Worm (Caenorhabditis elegans) whole organism, young adult: Measurements from ENCODE around the gene kap-1.
A peak's percentile ranks its signal among the peaks of the same experiment; 100 is the strongest.

Experiments used
- B0019.2 ChIP-seq: fragments of 200-800 bp; sonication (Bioruptor generic); conservative IDR thresholded peaks from 2 replicates; pipeline ENCODE4 v1.3.6; 2022; ENCODE audit warnings: missing genetic modification reagents, missing genetic modification characterization, missing compliant biosample characterization
- B0035.1 ChIP-seq: sonication (generic microtip); optimal IDR thresholded peaks from 2 replicates; lab custom pipeline; 2016; ENCODE audit warnings: missing genetic modification characterization, mild to moderate bottlenecking, missing compliant biosample characterization, missing genotype, missing genetic modification reagents
- D2030.7 ChIP-seq: fragments of 200-800 bp; sonication (Bioruptor generic); IDR thresholded peaks from 2 replicates; pipeline ENCODE4 v1.3.6; 2022; ENCODE audit warnings: missing genetic modification reagents, missing genetic modification characterization, missing compliant biosample characterization
- F39B2.1 ChIP-seq: fragments of 200-800 bp; sonication (Bioruptor generic); IDR thresholded peaks from 2 replicates; pipeline ENCODE4 v1.3.6; 2022; ENCODE audit warnings: missing genetic modification reagents, missing genetic modification characterization, missing compliant biosample characterization
- K11D2.4 ChIP-seq: fragments of 200-800 bp; sonication (Bioruptor generic); IDR thresholded peaks from 2 replicates; pipeline ENCODE4 v1.3.6; 2022; ENCODE audit warnings: missing genetic modification reagents, missing genetic modification characterization, missing compliant biosample characterization
- ama-1 ChIP-seq, 3 experiments: fragments of 150-350 bp in 1 of 3; sonication (generic microtip) in 2 of 3; optimal IDR thresholded peaks; 2 replicates each; lab custom pipeline; 2014 to 2018; ENCODE audit warnings: missing biosample characterization in 2 of 3, missing genetic modification characterization in 2 of 3, missing genetic modification reagents in 2 of 3
- ccch-3 ChIP-seq: fragments of 200-800 bp; sonication (Bioruptor generic); optimal IDR thresholded peaks from 2 replicates; lab custom pipeline; 2018; ENCODE audit warnings: mild to moderate bottlenecking, missing genetic modification characterization, missing compliant biosample characterization
- cebp-1 ChIP-seq, 2 experiments: fragments of 200-800 bp in 1 of 2; sonication (Bioruptor generic) in 1 of 2; sonication (generic microtip) in 1 of 2; IDR thresholded peaks in 1 of 2; optimal IDR thresholded peaks in 1 of 2; 2 replicates each; pipeline versions ENCODE4 v1.3.6 to Lab custom; 2017 to 2022; ENCODE audit warnings: missing compliant biosample characterization in 2 of 2, missing genetic modification characterization in 2 of 2, mild to moderate bottlenecking in 1 of 2, missing genetic modification reagents in 1 of 2, moderate library complexity in 1 of 2
- ceh-79 ChIP-seq: sonication (generic microtip); optimal IDR thresholded peaks from 2 replicates; lab custom pipeline; 2017; ENCODE audit warnings: mild to moderate bottlenecking, missing genetic modification characterization, missing compliant biosample characterization
- dox-1 ChIP-seq: fragments of 200-800 bp; sonication (Bioruptor generic); IDR thresholded peaks from 2 replicates; pipeline ENCODE4 v1.3.6; 2022; ENCODE audit warnings: missing genetic modification reagents, missing genetic modification characterization, missing compliant biosample characterization
- hlh-12 ChIP-seq: sonication (generic microtip); optimal IDR thresholded peaks from 2 replicates; lab custom pipeline; 2016; ENCODE audit warnings: missing genetic modification characterization, missing compliant biosample characterization
- hmg-20 ChIP-seq: fragments of 200-800 bp; sonication (Bioruptor generic); IDR thresholded peaks from 2 replicates; pipeline ENCODE4 v1.3.6; 2022; ENCODE audit warnings: missing genetic modification reagents, missing genetic modification characterization, missing compliant biosample characterization
- let-526 ChIP-seq: fragments of 200-800 bp; sonication (Bioruptor generic); IDR thresholded peaks from 2 replicates; pipeline ENCODE4 v1.3.6; 2022; ENCODE audit warnings: missing genetic modification reagents, missing genetic modification characterization, missing compliant biosample characterization
- let-607 ChIP-seq, 2 experiments: fragments of 200-800 bp in 1 of 2; sonication (Bioruptor generic) in 1 of 2; sonication (generic microtip) in 1 of 2; optimal IDR thresholded peaks; 2 replicates each; lab custom pipeline; 2016 to 2018; ENCODE audit warnings: mild to moderate bottlenecking in 2 of 2, missing compliant biosample characterization in 2 of 2, missing genetic modification characterization in 2 of 2, moderate library complexity in 2 of 2, missing genotype in 1 of 2
- lin-54 ChIP-seq: fragments of 200-800 bp; sonication (Bioruptor generic); optimal IDR thresholded peaks from 2 replicates; lab custom pipeline; 2018; ENCODE audit warnings: mild to moderate bottlenecking, missing genetic modification characterization, missing compliant biosample characterization
- madf-10 ChIP-seq: sonication (generic microtip); optimal IDR thresholded peaks from 2 replicates; lab custom pipeline; 2016; ENCODE audit warnings: mild to moderate bottlenecking, missing genetic modification characterization, missing compliant biosample characterization
- madf-3 ChIP-seq: fragments of 200-800 bp; sonication (Bioruptor generic); IDR thresholded peaks from 2 replicates; pipeline ENCODE4 v1.3.6; 2022; ENCODE audit warnings: missing genetic modification reagents, missing genetic modification characterization, missing compliant biosample characterization
- mcd-1 ChIP-seq: fragments of 200-800 bp; sonication (Bioruptor generic); IDR thresholded peaks from 2 replicates; pipeline ENCODE4 v1.3.6; 2022; ENCODE audit warnings: missing genetic modification reagents, missing genetic modification characterization, missing compliant biosample characterization
- mes-4 ChIP-seq: sonication (generic microtip); optimal IDR thresholded peaks from 2 replicates; lab custom pipeline; 2016; ENCODE audit warnings: missing genotype, missing genetic modification characterization, missing compliant biosample characterization
- mxl-1 ChIP-seq: sonication (generic microtip); optimal IDR thresholded peaks from 2 replicates; lab custom pipeline; 2016; ENCODE audit warnings: missing genetic modification characterization, missing compliant biosample characterization
- nfya-1 ChIP-seq: sonication (generic microtip); optimal IDR thresholded peaks from 2 replicates; lab custom pipeline; 2017; ENCODE audit warnings: antibody characterized with exemption, missing compliant biosample characterization, missing genetic modification characterization, borderline replicate concordance; ENCODE audit not compliant: insufficient read depth
- rcor-1 ChIP-seq: fragments of 200-800 bp; sonication (Bioruptor generic); IDR thresholded peaks from 2 replicates; pipeline ENCODE4 v1.3.6; 2022; ENCODE audit warnings: missing genetic modification reagents, missing genetic modification characterization, missing compliant biosample characterization
- rec-8 ChIP-seq, 2 experiments: sonication (generic microtip); optimal IDR thresholded peaks; 2 replicates each; lab custom pipeline; 2016; ENCODE audit warnings: mild to moderate bottlenecking in 2 of 2, missing genetic modification characterization in 2 of 2, missing genetic modification reagents in 2 of 2, missing genotype in 2 of 2, missing biosample characterization in 1 of 2, missing compliant biosample characterization in 1 of 2, moderate library complexity in 1 of 2
- repo-1 ChIP-seq: sonication (generic microtip); optimal IDR thresholded peaks from 2 replicates; lab custom pipeline; 2017; ENCODE audit warnings: mild to moderate bottlenecking, missing genetic modification characterization, missing compliant biosample characterization
- snpc-1.1 ChIP-seq: sonication (generic microtip); optimal IDR thresholded peaks from 2 replicates; lab custom pipeline; 2017; ENCODE audit warnings: missing genetic modification characterization, mild to moderate bottlenecking, missing compliant biosample characterization, antibody characterized with exemption, moderate library complexity, missing genotype, missing genetic modification reagents; ENCODE audit not compliant: insufficient read depth
- somi-1 ChIP-seq: fragments of 200-800 bp; sonication (Bioruptor generic); optimal IDR thresholded peaks from 2 replicates; lab custom pipeline; 2018; ENCODE audit warnings: mild to moderate bottlenecking, missing genetic modification characterization, missing compliant biosample characterization
- sptf-2 ChIP-seq: fragments of 200-800 bp; sonication (Bioruptor generic); optimal IDR thresholded peaks from 2 replicates; lab custom pipeline; 2018; ENCODE audit warnings: mild to moderate bottlenecking, missing genetic modification characterization, missing compliant biosample characterization
- tbp1 ChIP-seq: fragments of 200-800 bp; sonication (Bioruptor generic); optimal IDR thresholded peaks from 2 replicates; lab custom pipeline; 2018; ENCODE audit warnings: mild to moderate bottlenecking, missing genetic modification characterization, missing compliant biosample characterization
- unc-62 ChIP-seq: fragments of 150-350 bp; optimal IDR thresholded peaks from 2 replicates; lab custom pipeline; 2014; ENCODE audit warnings: missing biosample characterization, missing genetic modification reagents, missing genetic modification characterization
- xnd-1 ChIP-seq: sonication (generic microtip); optimal IDR thresholded peaks from 2 replicates; lab custom pipeline; 2016; ENCODE audit warnings: missing genotype, missing genetic modification reagents, missing genetic modification characterization, missing compliant biosample characterization
- zfh-2 ChIP-seq: fragments of 200-800 bp; sonication (Bioruptor generic); conservative IDR thresholded peaks from 2 replicates; pipeline ENCODE4 v1.3.6; 2022; ENCODE audit warnings: missing genetic modification reagents, missing genetic modification characterization, missing compliant biosample characterization
- ztf-18 ChIP-seq: sonication (generic microtip); optimal IDR thresholded peaks from 2 replicates; lab custom pipeline; 2016; ENCODE audit warnings: missing genotype, mild to moderate bottlenecking, missing genetic modification characterization, missing compliant biosample characterization
- ztf-22 ChIP-seq: fragments of 200-800 bp; sonication (Bioruptor generic); optimal IDR thresholded peaks from 2 replicates; lab custom pipeline; 2018; ENCODE audit warnings: mild to moderate bottlenecking, missing genetic modification characterization, moderate library complexity, missing compliant biosample characterization
- ztf-25 ChIP-seq: fragments of 200-800 bp; sonication (Bioruptor generic); IDR thresholded peaks from 2 replicates; pipeline ENCODE4 v1.3.6; 2022; ENCODE audit warnings: missing genetic modification reagents, missing genetic modification characterization, missing compliant biosample characterization
- ztf-3 ChIP-seq: fragments of 200-800 bp; sonication (Bioruptor generic); optimal IDR thresholded peaks from 2 replicates; lab custom pipeline; 2018; ENCODE audit warnings: mild to moderate bottlenecking, missing genetic modification characterization, missing compliant biosample characterization

Gene kap-1

ce11 chrIII:7369394-7370024 lies 30.9 kb downstream of the kap-1 start (continued):
- TF ChIP-seq ztf-22 (GFP tag; lab: Kevin White, UChicago) (no peak), rcor-1 (GFP tag; lab: Robert Waterston, UW) (no peak), dox-1 (GFP tag; lab: Robert Waterston, UW) (no peak), K11D2.4 (GFP tag; lab: Robert Waterston, UW) (no peak), mxl-1 (tag; lab: Kevin White, UChicago) (no peak), nfya-1 (tag; lab: Kevin White, UChicago) (no peak), let-607 (tag; optimal IDR thresholded peaks at IDR 0.05; lab: Kevin White, UChicago) (no peak), ama-1 (optimal IDR thresholded peaks at IDR 0.05; lab: Kevin White, UChicago) (peak; percentile 41), ama-1 (GFP tag; optimal IDR thresholded peaks at IDR 0.05; lab: Kevin White, UChicago) (no peak), cebp-1 (GFP tag; IDR thresholded peaks at IDR 0.05; lab: Robert Waterston, UW) (no peak), cebp-1 (tag; optimal IDR thresholded peaks at IDR 0.05; lab: Kevin White, UChicago) (peak; percentile 43), somi-1 (GFP tag; lab: Kevin White, UChicago) (peak; percentile 34), ztf-25 (GFP tag; lab: Robert Waterston, UW) (no peak), B0019.2 (GFP tag; lab: Robert Waterston, UW) (no peak), hmg-20 (GFP tag; lab: Robert Waterston, UW) (no peak), unc-62 (GFP tag; lab: Kevin White, UChicago) (no peak), madf-10 (tag; lab: Kevin White, UChicago) (no peak), D2030.7 (no peak), snpc-1.1 (no peak)

ce11 chrIII:7370569-7370968 lies 31.9 kb downstream of the kap-1 start:
- TF ChIP-seq tbp1 (GFP tag; lab: Kevin White, UChicago) = peak; percentile 25
- no peak for TF ChIP-seq snpc-1.1

ce11 chrIII:7373802-7374435 lies 35.3 kb downstream of the kap-1 start:
- TF ChIP-seq ccch-3 (GFP tag; lab: Kevin White, UChicago) = no peak
- TF ChIP-seq B0035.1 (tag; lab: Kevin White, UChicago) = no peak
- TF ChIP-seq ceh-79 (tag; lab: Kevin White, UChicago) = no peak
- no peak for TF ChIP-seq xnd-1 (tag; lab: Kevin White, UChicago)
- TF ChIP-seq lin-54 = no peak
- TF ChIP-seq sptf-2 (GFP tag; lab: Kevin White, UChicago) = no peak
- TF ChIP-seq ztf-22 (GFP tag; lab: Kevin White, UChicago) = no peak
- no peak for TF ChIP-seq let-526
- no peak for TF ChIP-seq mes-4 (tag; lab: Kevin White, UChicago)
- TF ChIP-seq F39B2.1 = no peak
- no peak for TF ChIP-seq mcd-1 (GFP tag; lab: Robert Waterston, UW)
- no peak for TF ChIP-seq repo-1 (tag; lab: Kevin White, UChicago)
- no peak for TF ChIP-seq nfya-1 (tag; lab: Kevin White, UChicago)
- TF ChIP-seq zfh-2 (GFP tag; lab: Robert Waterston, UW) = no peak
- no peak for TF ChIP-seq madf-3 (GFP tag; lab: Robert Waterston, UW)
- TF ChIP-seq hlh-12 (tag; lab: Kevin White, UChicago) = no peak
- TF ChIP-seq rec-8 (tag; optimal IDR thresholded peaks at IDR 0.05; lab: Kevin White, UChicago) = no peak
- no peak for TF ChIP-seq ztf-18 (tag; lab: Kevin White, UChicago)
- TF ChIP-seq ztf-3 (GFP tag; lab: Kevin White, UChicago) = no peak
